Fruit fly (Drosophila melanogaster): ENCODE measurements around the gene AlaRS.
A peak's percentile ranks its signal among the peaks of the same experiment; 100 is the strongest.

The AlaRS gene

DNA sequence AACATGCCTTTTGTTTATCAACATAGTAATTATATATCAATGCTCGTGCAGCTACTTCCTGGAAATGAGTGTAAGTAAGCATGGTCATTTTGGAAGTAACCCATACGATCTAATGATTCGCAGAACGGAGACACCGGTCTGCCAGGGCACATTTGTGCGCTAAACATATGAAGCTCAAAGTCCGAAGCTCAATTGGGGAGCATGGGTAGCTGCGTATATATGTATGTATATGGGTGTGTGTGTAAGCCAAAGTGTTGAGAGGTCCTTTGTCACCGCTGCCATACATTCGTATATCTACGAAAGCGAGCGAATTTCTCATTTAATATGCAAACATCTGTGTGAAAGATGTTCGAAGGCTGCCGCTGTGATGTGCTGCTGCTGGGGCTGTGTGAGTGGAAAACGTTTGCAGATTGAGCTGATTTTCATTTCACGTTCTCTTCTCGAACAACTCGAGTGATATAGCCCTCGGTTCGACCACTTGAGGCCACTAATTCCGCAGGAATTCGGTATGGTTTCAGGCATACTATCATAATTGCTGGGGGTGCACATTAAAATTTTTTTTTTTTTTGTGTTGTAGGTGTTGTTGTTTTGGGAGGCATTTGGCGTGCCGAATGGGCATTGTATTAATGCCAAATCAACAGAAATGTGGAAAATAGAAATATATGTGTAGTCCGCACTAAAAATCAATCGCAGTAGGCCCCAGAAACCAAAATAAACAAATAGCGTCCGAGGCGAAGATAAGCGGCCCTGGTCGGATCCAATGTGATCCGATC lies 36.7 kb upstream of the AlaRS start:
- no peak for TF ChIP-seq CG16779 (tag; optimal IDR thresholded peaks at IDR 0.05)
- no peak for TF ChIP-seq fd59A (GFP tag; optimal IDR thresholded peaks at IDR 0.05)
- TF ChIP-seq fkh (GFP tag; optimal IDR thresholded peaks at IDR 0.05), result no peak
- TF ChIP-seq CG31627 (GFP tag; optimal IDR thresholded peaks at IDR 0.05), result no peak
- TF ChIP-seq ss (GFP tag; optimal IDR thresholded peaks at IDR 0.05), result peak; percentile 36 to 49
- TF ChIP-seq spab (GFP tag; optimal IDR thresholded peaks at IDR 0.05), result peak; percentile 11
- TF ChIP-seq Eip75B (GFP tag; optimal IDR thresholded peaks at IDR 0.05), result no peak
- no peak for TF ChIP-seq Sox14 (GFP tag; optimal IDR thresholded peaks at IDR 0.05)
- TF ChIP-seq CG15336 (GFP tag; IDR thresholded peaks at IDR 0.05), result no peak
- no peak for TF ChIP-seq Gug (GFP tag; IDR thresholded peaks at IDR 0.05)
- TF ChIP-seq CG6276 (GFP tag; optimal IDR thresholded peaks at IDR 0.05), result peak; percentile 22
- TF ChIP-seq CG34406 (GFP tag; optimal IDR thresholded peaks at IDR 0.05), result no peak
- TF ChIP-seq CG8119 (GFP tag; IDR thresholded peaks at IDR 0.05), result 0 out of 3 replicates have a peak, but pooled peaks have one; percentile 17
- TF ChIP-seq dsx (GFP tag; optimal IDR thresholded peaks at IDR 0.05; ENCODE audit: poor library complexity, severe bottlenecking), result no peak
- no peak for TF ChIP-seq CG4318 (GFP tag; optimal IDR thresholded peaks at IDR 0.05)
- no peak for TF ChIP-seq Sox15 (GFP tag; optimal IDR thresholded peaks at IDR 0.05)
- peak; percentile 57 for TF ChIP-seq svp (GFP tag)
- no peak for TF ChIP-seq CG8632 (GFP tag; optimal IDR thresholded peaks at IDR 0.05)
- TF ChIP-seq CG3919 (GFP tag; optimal IDR thresholded peaks at IDR 0.05), result no peak
- no peak for TF ChIP-seq CG10669 (GFP tag; optimal IDR thresholded peaks at IDR 0.05)
- no peak for TF ChIP-seq CG6854 (GFP tag; optimal IDR thresholded peaks at IDR 0.05)
- TF ChIP-seq esn (GFP tag; optimal IDR thresholded peaks at IDR 0.05), result no peak
- TF ChIP-seq CG6808 (GFP tag; optimal IDR thresholded peaks at IDR 0.05), result peak; percentile 32
- TF ChIP-seq Smox (GFP tag; optimal IDR thresholded peaks at IDR 0.05), result no peak
- no peak for TF ChIP-seq Eip93F (GFP tag; optimal IDR thresholded peaks at IDR 0.05)
- TF ChIP-seq OdsH (GFP tag; optimal IDR thresholded peaks at IDR 0.05), result no peak
- TF ChIP-seq CG9139 (GFP tag; optimal IDR thresholded peaks at IDR 0.05), result peak; percentile 38
- TF ChIP-seq Hr4 (GFP tag; optimal IDR thresholded peaks at IDR 0.05), result no peak
- no peak for TF ChIP-seq CG8319 (GFP tag; optimal IDR thresholded peaks at IDR 0.05)
- no peak for TF ChIP-seq cyc (GFP tag; optimal IDR thresholded peaks at IDR 0.05)
- peak; percentile 61 for TF ChIP-seq Eip78C (GFP tag)
- TF ChIP-seq CG10631 (GFP tag; optimal IDR thresholded peaks at IDR 0.05), result no peak
- no peak for TF ChIP-seq lz (GFP tag; optimal IDR thresholded peaks at IDR 0.05)
- no peak for TF ChIP-seq CG1621 (tag; optimal IDR thresholded peaks at IDR 0.05)
- TF ChIP-seq Lpt (GFP tag; optimal IDR thresholded peaks at IDR 0.05), result no peak

DNA sequence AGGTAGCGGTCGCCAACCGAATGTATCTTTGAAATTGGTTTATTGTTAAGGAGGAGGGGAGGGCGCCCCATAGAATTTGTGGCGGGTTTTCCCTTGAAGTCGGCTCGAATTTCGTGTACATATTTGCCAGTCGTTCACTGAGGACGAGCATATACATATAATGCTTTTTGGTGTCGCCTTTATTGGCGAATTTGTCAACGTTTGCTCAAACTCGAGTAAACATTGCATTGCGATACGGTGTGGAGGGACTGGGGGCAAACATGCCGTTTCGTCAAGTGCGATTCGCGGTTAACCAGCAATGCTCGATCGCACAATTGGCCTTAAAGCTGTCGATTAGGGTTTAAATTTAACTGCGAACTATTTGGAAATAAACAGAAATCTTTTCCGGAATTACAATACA lies 36.0 kb upstream of the AlaRS start:
- TF ChIP-seq esn (GFP tag; optimal IDR thresholded peaks at IDR 0.05) (peak; percentile 23), vri (GFP tag; optimal IDR thresholded peaks at IDR 0.05) (peak; percentile 20), acj6 (GFP tag; optimal IDR thresholded peaks at IDR 0.05) (no peak), svp (GFP tag) (peak; percentile 31), CG31627 (GFP tag; optimal IDR thresholded peaks at IDR 0.05) (no peak), fkh (GFP tag; optimal IDR thresholded peaks at IDR 0.05) (peak; percentile 34), Blimp-1 (GFP tag; optimal IDR thresholded peaks at IDR 0.05) (peak; percentile 4), Eip78C (GFP tag) (peak; percentile 52), CG6276 (GFP tag; optimal IDR thresholded peaks at IDR 0.05) (no peak)
